Fruit fly (Drosophila melanogaster): Measurements from ENCODE around the gene CG42571.

CG42571 gene

DNA sequence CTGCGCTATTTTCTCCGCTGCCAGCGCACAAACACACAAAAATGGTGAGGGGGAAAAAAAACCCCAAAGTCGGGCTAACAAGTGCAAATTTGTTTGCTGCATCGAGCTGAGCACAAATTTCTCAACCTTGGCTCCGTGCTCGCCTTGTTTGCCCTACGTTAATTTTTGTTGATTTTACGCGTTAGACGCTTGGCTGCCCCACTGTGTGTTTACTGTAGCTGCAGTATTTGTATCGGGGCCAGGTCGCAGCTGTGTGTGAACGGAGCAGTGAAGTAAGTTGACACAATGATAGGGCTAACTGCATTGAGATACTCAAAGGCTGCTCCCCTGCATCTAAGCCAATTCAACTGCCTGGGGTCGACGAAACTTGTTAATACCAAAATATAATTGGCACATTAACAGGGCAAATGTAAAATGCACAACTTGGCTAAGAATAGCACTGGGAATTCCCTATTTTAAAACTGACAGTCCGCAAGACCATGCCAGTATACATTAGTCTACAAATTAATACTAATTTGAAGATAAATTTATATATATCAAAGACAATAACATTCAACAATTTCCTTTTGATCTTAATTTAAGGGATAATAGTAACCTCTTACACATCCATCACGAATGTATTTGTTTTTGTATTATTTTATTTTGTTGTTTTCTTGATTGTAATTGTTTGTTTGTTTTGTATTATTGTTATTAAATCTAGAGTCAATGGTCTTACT is at the start of gene CG42571:
Gene CG42571, plus strand, starts transcription at position 666 of the 716 bp plus-strand sequence.
- TF ChIP-seq CG5204 (GFP tag; optimal IDR thresholded peaks at IDR 0.05), result no peak
- TF ChIP-seq pad (GFP tag; optimal IDR thresholded peaks at IDR 0.05), result peak; percentile 18
- peak; percentile 27 for TF ChIP-seq Mnt (GFP tag; optimal IDR thresholded peaks at IDR 0.05)
- no peak for TF ChIP-seq Clk (GFP tag; optimal IDR thresholded peaks at IDR 0.05)
- peak; percentile 24 for TF ChIP-seq CG1620 (GFP tag; optimal IDR thresholded peaks at IDR 0.05)
- no peak for TF ChIP-seq Hr96 (GFP tag; optimal IDR thresholded peaks at IDR 0.05)
- TF ChIP-seq CG12768 (GFP tag; optimal IDR thresholded peaks at IDR 0.05), result peak; percentile 36
- no peak for TF ChIP-seq CG7101 (tag; optimal IDR thresholded peaks at IDR 0.05)
- TF ChIP-seq Crg-1 (GFP tag; optimal IDR thresholded peaks at IDR 0.05), result peak; percentile 50
- TF ChIP-seq cnc (optimal IDR thresholded peaks at IDR 0.05), result no peak
- TF ChIP-seq cic (GFP tag; optimal IDR thresholded peaks at IDR 0.05), result peak; percentile 8
- no peak for TF ChIP-seq CG33017 (tag; optimal IDR thresholded peaks at IDR 0.05)
- TF ChIP-seq bab1 (GFP tag; optimal IDR thresholded peaks at IDR 0.05), result no peak
- TF ChIP-seq toe (GFP tag; optimal IDR thresholded peaks at IDR 0.05), result no peak
- peak; percentile 44 for TF ChIP-seq kay (GFP tag; ENCODE audit: borderline replicate concordance)
- no peak for TF ChIP-seq CG14711 (tag; optimal IDR thresholded peaks at IDR 0.05)
- TF ChIP-seq tj (GFP tag; optimal IDR thresholded peaks at IDR 0.05), result no peak
- peak; percentile 46 for TF ChIP-seq ovo (GFP tag; optimal IDR thresholded peaks at IDR 0.05)
- TF ChIP-seq CG11617 (GFP tag; optimal IDR thresholded peaks at IDR 0.05), result peak; percentile 12
- peak; percentile 15 for TF ChIP-seq CG7045 (GFP tag; optimal IDR thresholded peaks at IDR 0.05)

dm6 chr3L:15669939-15670338 is 46.3 kb upstream of the CG42571 start:
- TF ChIP-seq CG5204 (GFP tag; optimal IDR thresholded peaks at IDR 0.05), result no peak
- TF ChIP-seq CG7101 (tag; optimal IDR thresholded peaks at IDR 0.05), result no peak
- TF ChIP-seq toe (GFP tag; optimal IDR thresholded peaks at IDR 0.05), result no peak
- no peak for TF ChIP-seq Crg-1 (GFP tag; optimal IDR thresholded peaks at IDR 0.05)
- no peak for TF ChIP-seq CG11617 (GFP tag; optimal IDR thresholded peaks at IDR 0.05)
- TF ChIP-seq CG7045 (GFP tag; optimal IDR thresholded peaks at IDR 0.05), result no peak
- no peak for TF ChIP-seq cic (GFP tag; optimal IDR thresholded peaks at IDR 0.05)

- TF ChIP-seq Crg-1 (GFP tag; optimal IDR thresholded peaks at IDR 0.05) (no peak), cnc (optimal IDR thresholded peaks at IDR 0.05) (no peak), CG12768 (GFP tag; optimal IDR thresholded peaks at IDR 0.05) (no peak), CG7045 (GFP tag; optimal IDR thresholded peaks at IDR 0.05) (no peak), tj (GFP tag; optimal IDR thresholded peaks at IDR 0.05) (no peak), CG7101 (tag; optimal IDR thresholded peaks at IDR 0.05) (no peak), Hr96 (GFP tag; optimal IDR thresholded peaks at IDR 0.05) (no peak)
These were observed 45.8 kb upstream of the CG42571 start for dm6 chr3L:15670455-15670854.

DNA sequence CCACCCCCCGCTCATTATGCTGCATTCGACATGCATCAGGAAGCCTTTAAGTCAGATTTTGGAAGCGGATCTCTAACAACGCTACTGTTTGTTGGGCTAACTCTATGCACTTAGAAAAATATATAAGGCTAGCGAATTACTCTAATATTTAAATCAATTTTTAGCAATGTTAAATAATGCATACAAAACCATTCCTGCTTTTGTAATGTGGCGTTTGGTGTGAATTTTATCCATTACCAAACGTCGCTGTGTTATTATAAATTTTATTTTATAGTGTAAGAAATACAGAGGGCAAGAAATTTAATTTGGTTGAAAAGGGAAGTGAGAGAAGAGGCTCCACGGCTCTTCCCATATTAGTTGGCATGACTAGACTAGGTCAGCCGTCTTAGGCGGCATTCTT is 43.5 kb upstream of the CG42571 start:
- no peak for TF ChIP-seq CG7045 (GFP tag; optimal IDR thresholded peaks at IDR 0.05)
- no peak for TF ChIP-seq CG12768 (GFP tag; optimal IDR thresholded peaks at IDR 0.05)
- TF ChIP-seq CG14711 (tag; optimal IDR thresholded peaks at IDR 0.05), result no peak
- no peak for TF ChIP-seq CG1620 (GFP tag; optimal IDR thresholded peaks at IDR 0.05)
- TF ChIP-seq kay (GFP tag; ENCODE audit: borderline replicate concordance), result no peak
- TF ChIP-seq Mnt (GFP tag; optimal IDR thresholded peaks at IDR 0.05), result no peak
- no peak for TF ChIP-seq bab1 (GFP tag; optimal IDR thresholded peaks at IDR 0.05)
- TF ChIP-seq ovo (GFP tag; optimal IDR thresholded peaks at IDR 0.05), result no peak
- no peak for TF ChIP-seq toe (GFP tag; optimal IDR thresholded peaks at IDR 0.05)
- no peak for TF ChIP-seq CG5204 (GFP tag; optimal IDR thresholded peaks at IDR 0.05)
- TF ChIP-seq Crg-1 (GFP tag; optimal IDR thresholded peaks at IDR 0.05), result no peak
- no peak for TF ChIP-seq cic (GFP tag; optimal IDR thresholded peaks at IDR 0.05)
- no peak for TF ChIP-seq Clk (GFP tag; optimal IDR thresholded peaks at IDR 0.05)
- TF ChIP-seq CG33017 (tag; optimal IDR thresholded peaks at IDR 0.05), result no peak
- no peak for TF ChIP-seq cnc (optimal IDR thresholded peaks at IDR 0.05)
- TF ChIP-seq Hr96 (GFP tag; optimal IDR thresholded peaks at IDR 0.05), result no peak
- TF ChIP-seq CG11617 (GFP tag; optimal IDR thresholded peaks at IDR 0.05), result no peak
- TF ChIP-seq CG7101 (tag; optimal IDR thresholded peaks at IDR 0.05), result no peak

DNA sequence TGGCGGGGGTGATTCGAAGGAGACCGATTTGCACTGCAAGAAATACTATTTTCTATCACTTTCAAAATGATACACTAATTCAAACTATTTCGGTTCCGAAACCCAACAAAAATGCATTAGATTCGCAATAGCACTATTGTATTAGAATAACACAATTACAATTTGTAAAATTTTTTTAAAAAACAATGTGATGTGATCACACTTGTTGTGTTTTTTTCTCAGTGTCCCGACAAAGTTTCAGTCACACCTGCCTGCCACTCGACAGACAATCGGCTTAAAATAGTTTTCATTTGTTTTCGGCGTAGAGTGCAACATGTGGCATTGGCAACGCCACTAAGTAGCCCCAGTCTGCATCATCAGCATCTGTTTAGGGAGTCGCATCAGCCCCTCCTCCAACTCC is 41.1 kb upstream of the CG42571 start:
- no peak for TF ChIP-seq cic (GFP tag; optimal IDR thresholded peaks at IDR 0.05)
- TF ChIP-seq CG7101 (tag; optimal IDR thresholded peaks at IDR 0.05), result no peak
- TF ChIP-seq Clk (GFP tag; optimal IDR thresholded peaks at IDR 0.05), result no peak
- TF ChIP-seq ovo (GFP tag; optimal IDR thresholded peaks at IDR 0.05), result no peak
- TF ChIP-seq CG11617 (GFP tag; optimal IDR thresholded peaks at IDR 0.05), result no peak
- TF ChIP-seq cnc (optimal IDR thresholded peaks at IDR 0.05), result no peak

DNA sequence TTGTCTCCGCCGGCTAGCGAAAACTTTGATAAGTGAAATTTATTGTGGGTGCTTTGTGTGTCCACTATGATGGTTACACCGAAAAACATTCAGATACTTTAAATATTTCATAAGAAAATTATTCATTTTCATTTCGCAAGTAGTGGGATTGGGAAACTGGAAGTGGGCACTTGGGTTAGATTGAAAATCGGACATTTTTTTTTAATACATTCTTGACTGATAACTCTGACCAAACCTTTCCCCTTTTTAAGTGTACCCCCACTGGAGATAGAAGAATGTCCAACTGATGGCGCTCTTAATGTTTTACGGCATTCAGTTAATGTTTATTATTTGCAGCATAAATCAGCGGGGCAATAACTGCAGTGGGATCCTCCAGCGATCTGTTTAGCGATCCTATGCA is 38.6 kb upstream of the CG42571 start:
- TF ChIP-seq CG14711 (tag; optimal IDR thresholded peaks at IDR 0.05) (no peak), kay (GFP tag; ENCODE audit: borderline replicate concordance) (no peak), CG7045 (GFP tag; optimal IDR thresholded peaks at IDR 0.05) (no peak), CG12768 (GFP tag; optimal IDR thresholded peaks at IDR 0.05) (no peak), Clk (GFP tag; optimal IDR thresholded peaks at IDR 0.05) (no peak), CG11617 (GFP tag; optimal IDR thresholded peaks at IDR 0.05) (no peak), CG1620 (GFP tag; optimal IDR thresholded peaks at IDR 0.05) (no peak), Mnt (GFP tag; optimal IDR thresholded peaks at IDR 0.05) (no peak), CG5204 (GFP tag; optimal IDR thresholded peaks at IDR 0.05) (no peak), cic (GFP tag; optimal IDR thresholded peaks at IDR 0.05) (no peak), Crg-1 (GFP tag; optimal IDR thresholded peaks at IDR 0.05) (no peak), CG7101 (tag; optimal IDR thresholded peaks at IDR 0.05) (no peak), pad (GFP tag; optimal IDR thresholded peaks at IDR 0.05) (no peak), bab1 (GFP tag; optimal IDR thresholded peaks at IDR 0.05) (no peak), cnc (optimal IDR thresholded peaks at IDR 0.05) (no peak), tj (GFP tag; optimal IDR thresholded peaks at IDR 0.05) (no peak), Hr96 (GFP tag; optimal IDR thresholded peaks at IDR 0.05) (no peak), CG33017 (tag; optimal IDR thresholded peaks at IDR 0.05) (no peak), toe (GFP tag; optimal IDR thresholded peaks at IDR 0.05) (no peak), ovo (GFP tag; optimal IDR thresholded peaks at IDR 0.05) (no peak)
